Fruit fly (Drosophila melanogaster) whole organism, embryonic: Measurements from ENCODE around the gene Gr97a.

Experiments
- Abd-B ChIP-seq: fragments of 200-800 bp; sonication (Bioruptor generic); optimal IDR thresholded peaks from 2 replicates; lab custom pipeline; 2018; ENCODE audit warnings: missing biosample characterization, mild to moderate bottlenecking, missing genetic modification characterization, moderate library complexity
- Blimp-1 ChIP-seq: fragments of 200-800 bp; sonication (Bioruptor generic); optimal IDR thresholded peaks from 3 replicates; lab custom pipeline; 2018; ENCODE audit warnings: missing biosample characterization, missing genetic modification characterization, mild to moderate bottlenecking, moderate library complexity, missing genetic modification reagents
- BtbVII ChIP-seq: fragments of 200-800 bp; sonication (Bioruptor generic); optimal IDR thresholded peaks from 3 replicates; lab custom pipeline; 2017; ENCODE audit warnings: missing biosample characterization, mild to moderate bottlenecking, missing genetic modification characterization
- CG1024 ChIP-seq: fragments of 200-800 bp; sonication (Bioruptor generic); IDR thresholded peaks from 2 replicates; pipeline ENCODE4 v1.3.6; 2022; ENCODE audit warnings: missing biosample characterization, missing genetic modification characterization
- CG10267 ChIP-seq: fragments of 200-800 bp; sonication (Bioruptor generic); optimal IDR thresholded peaks from 2 replicates; lab custom pipeline; 2018; ENCODE audit warnings: missing biosample characterization, mild to moderate bottlenecking, missing genetic modification characterization, moderate library complexity
- CG14965 ChIP-seq: fragments of 200-800 bp; sonication (Bioruptor generic); optimal IDR thresholded peaks from 2 replicates; lab custom pipeline; 2016; ENCODE audit warnings: missing biosample characterization, missing genetic modification characterization, borderline replicate concordance
- CG15073 ChIP-seq: fragments of 200-800 bp; sonication (Bioruptor generic); optimal IDR thresholded peaks from 2 replicates; lab custom pipeline; 2016; ENCODE audit warnings: missing biosample characterization, missing genetic modification characterization
- CG18619 ChIP-seq: fragments of 200-800 bp; sonication (Bioruptor generic); optimal IDR thresholded peaks from 3 replicates; lab custom pipeline; 2017; ENCODE audit warnings: missing biosample characterization, mild to moderate bottlenecking, missing genetic modification characterization
- CG2116 ChIP-seq: fragments of 200-800 bp; sonication (Bioruptor generic); optimal IDR thresholded peaks from 3 replicates; lab custom pipeline; 2018; ENCODE audit warnings: missing biosample characterization, mild to moderate bottlenecking, missing genetic modification characterization
- CG3163 ChIP-seq: fragments of 200-800 bp; sonication (Bioruptor generic); optimal IDR thresholded peaks from 3 replicates; lab custom pipeline; 2016; ENCODE audit warnings: missing biosample characterization, missing genetic modification characterization
- CG4820 ChIP-seq: fragments of 200-800 bp; sonication (Bioruptor generic); optimal IDR thresholded peaks from 3 replicates; lab custom pipeline; 2016; ENCODE audit warnings: missing biosample characterization, missing genetic modification characterization
- CG7357 ChIP-seq: fragments of 200-800 bp; sonication (Bioruptor generic); IDR thresholded peaks from 3 replicates; pipeline ENCODE4 v1.3.6; 2022; ENCODE audit warnings: missing biosample characterization, missing genetic modification characterization
- CG7987 ChIP-seq: fragments of 200-800 bp; sonication (Bioruptor generic); optimal IDR thresholded peaks from 2 replicates; lab custom pipeline; 2018; ENCODE audit warnings: missing biosample characterization, mild to moderate bottlenecking, missing genetic modification characterization, moderate library complexity
- CG8290 ChIP-seq, 3 experiments: fragments of 200-800 bp; sonication (Bioruptor generic); optimal IDR thresholded peaks; 2 replicates each; lab custom pipeline; 2016 to 2019; ENCODE audit warnings: missing biosample characterization in 3 of 3, missing genetic modification characterization in 3 of 3, mild to moderate bottlenecking in 2 of 3, moderate library complexity in 1 of 3
- CG8359 ChIP-seq: fragments of 200-800 bp; sonication (Bioruptor generic); optimal IDR thresholded peaks from 2 replicates; lab custom pipeline; 2017; ENCODE audit warnings: missing biosample characterization, mild to moderate bottlenecking, missing genetic modification characterization, borderline replicate concordance
- CG8478 ChIP-seq: fragments of >200 bp; optimal IDR thresholded peaks from 2 replicates; lab custom pipeline; 2018
- CHES-1-like ChIP-seq: fragments of 200-800 bp; sonication (Bioruptor generic); optimal IDR thresholded peaks from 2 replicates; lab custom pipeline; 2016; ENCODE audit warnings: missing biosample characterization, missing genetic modification characterization
- Dip2 ChIP-seq: fragments of 200-800 bp; sonication (Bioruptor generic); IDR thresholded peaks from 2 replicates; pipeline ENCODE4 v1.3.6; 2022; ENCODE audit warnings: missing biosample characterization, missing genetic modification characterization
- Gsc ChIP-seq: fragments of 200-800 bp; sonication (Bioruptor generic); IDR thresholded peaks from 2 replicates; pipeline ENCODE4 v1.3.6; 2022; ENCODE audit warnings: missing biosample characterization, missing genetic modification characterization
- H2.0 ChIP-seq: fragments of 200-800 bp; sonication (Bioruptor generic); IDR thresholded peaks from 2 replicates; pipeline ENCODE4 v1.3.6; 2022; ENCODE audit warnings: missing biosample characterization, missing genetic modification characterization
- HHEX ChIP-seq: fragments of 200-800 bp; sonication (Bioruptor generic); optimal IDR thresholded peaks from 3 replicates; lab custom pipeline; 2017; ENCODE audit warnings: missing biosample characterization, mild to moderate bottlenecking, missing genetic modification characterization, missing genetic modification reagents
- HmgD ChIP-seq: fragments of 200-800 bp; sonication (Bioruptor generic); optimal IDR thresholded peaks from 3 replicates; lab custom pipeline; 2016; ENCODE audit warnings: missing biosample characterization, missing genetic modification characterization
- Hr39 ChIP-seq: fragments of >200 bp; optimal IDR thresholded peaks from 2 replicates; lab custom pipeline; 2017
- Mad ChIP-seq: fragments of 200-800 bp; sonication (Bioruptor generic); optimal IDR thresholded peaks from 2 replicates; lab custom pipeline; 2016; ENCODE audit warnings: missing biosample characterization, missing genetic modification characterization
- NK7.1 ChIP-seq: fragments of 200-800 bp; sonication (Bioruptor generic); optimal IDR thresholded peaks from 3 replicates; lab custom pipeline; 2016; ENCODE audit warnings: missing biosample characterization, missing genetic modification characterization
- Pdp1 ChIP-seq, 2 experiments: fragments of 200-800 bp; sonication (Bioruptor generic); optimal IDR thresholded peaks; 3 replicates each; lab custom pipeline; 2016; ENCODE audit warnings: missing biosample characterization in 2 of 2, missing genetic modification characterization in 2 of 2, mild to moderate bottlenecking in 1 of 2, moderate library complexity in 1 of 2
- Poxn ChIP-seq: fragments of 200-800 bp; sonication (Bioruptor generic); IDR thresholded peaks from 2 replicates; pipeline ENCODE4 v1.3.6; 2022; ENCODE audit warnings: missing biosample characterization, missing genetic modification characterization
- Ravus ChIP-seq: fragments of 200-800 bp; sonication (Bioruptor generic); IDR thresholded peaks from 2 replicates; pipeline ENCODE4 v1.3.6; 2022; ENCODE audit warnings: missing biosample characterization, missing genetic modification characterization
- Rfx ChIP-seq: fragments of 200-800 bp; sonication (Bioruptor generic); IDR thresholded peaks from 2 replicates; pipeline ENCODE4 v1.3.6; 2022; ENCODE audit warnings: missing biosample characterization, missing genetic modification characterization
- Rx ChIP-seq: fragments of 200-800 bp; sonication (Bioruptor generic); IDR thresholded peaks from 2 replicates; pipeline ENCODE4 v1.3.6; 2022; ENCODE audit warnings: missing biosample characterization, missing genetic modification characterization
- TFAM ChIP-seq: fragments of 200-800 bp; sonication (Bioruptor generic); optimal IDR thresholded peaks from 2 replicates; lab custom pipeline; 2017; ENCODE audit warnings: missing biosample characterization, missing genetic modification characterization, inconsistent platforms
- YL-1 ChIP-seq: fragments of 200-800 bp; sonication (Bioruptor generic); optimal IDR thresholded peaks from 3 replicates; lab custom pipeline; 2017; ENCODE audit warnings: missing biosample characterization, mild to moderate bottlenecking, missing genetic modification characterization
- bigmax ChIP-seq: fragments of 200-800 bp; sonication (Bioruptor generic); optimal IDR thresholded peaks from 2 replicates; lab custom pipeline; 2018; ENCODE audit warnings: missing biosample characterization, mild to moderate bottlenecking, missing genetic modification characterization
- crp ChIP-seq, 2 experiments: fragments of 200-800 bp; sonication (Bioruptor generic); optimal IDR thresholded peaks; 2 replicates in 1 of 2; 3 replicates in 1 of 2; lab custom pipeline; 2017; ENCODE audit warnings: missing biosample characterization in 2 of 2, missing genetic modification characterization in 2 of 2, mild to moderate bottlenecking in 1 of 2, moderate library complexity in 1 of 2
- dm ChIP-seq: fragments of 200-800 bp; sonication (Bioruptor generic); optimal IDR thresholded peaks from 3 replicates; lab custom pipeline; 2016; ENCODE audit warnings: missing biosample characterization, missing genetic modification characterization
- eve ChIP-seq, 2 experiments: fragments of >200 bp; optimal IDR thresholded peaks; 2 replicates each; lab custom pipeline; 2017; ENCODE audit warnings: missing biosample characterization in 2 of 2, missing genetic modification characterization in 2 of 2
- fru ChIP-seq: fragments of >200 bp; optimal IDR thresholded peaks from 2 replicates; lab custom pipeline; 2017
- ftz-f1 ChIP-seq: fragments of 200-800 bp; sonication (Bioruptor generic); optimal IDR thresholded peaks from 2 replicates; lab custom pipeline; 2016; ENCODE audit warnings: missing biosample characterization, missing genetic modification characterization
- gcm2 ChIP-seq: fragments of 200-800 bp; sonication (Bioruptor generic); optimal IDR thresholded peaks from 2 replicates; lab custom pipeline; 2016; ENCODE audit warnings: missing biosample characterization, missing genetic modification characterization
- grau ChIP-seq: fragments of 200-800 bp; optimal IDR thresholded peaks from 3 replicates; lab custom pipeline; 2019; ENCODE audit warnings: missing biosample characterization, mild to moderate bottlenecking, missing genetic modification characterization, moderate library complexity
- gt ChIP-seq: fragments of 200-800 bp; sonication (Bioruptor generic); IDR thresholded peaks from 2 replicates; pipeline ENCODE4 v1.3.6; 2022; ENCODE audit warnings: missing biosample characterization, missing genetic modification characterization
- h ChIP-seq: fragments of >200 bp; optimal IDR thresholded peaks from 2 replicates; lab custom pipeline; 2017
- her ChIP-seq: fragments of 200-800 bp; sonication (Bioruptor generic); optimal IDR thresholded peaks from 2 replicates; lab custom pipeline; 2016; ENCODE audit warnings: missing biosample characterization, missing genetic modification characterization
- klu ChIP-seq: fragments of 200-800 bp; sonication (Bioruptor generic); IDR thresholded peaks from 2 replicates; pipeline ENCODE4 v1.3.6; 2022; ENCODE audit warnings: missing biosample characterization, missing genetic modification characterization
- nom ChIP-seq: fragments of 200-800 bp; sonication (Bioruptor generic); optimal IDR thresholded peaks from 2 replicates; lab custom pipeline; 2017; ENCODE audit warnings: missing biosample characterization, missing genetic modification characterization, mild to moderate bottlenecking, moderate library complexity, missing genetic modification reagents
- pfk ChIP-seq: fragments of 200-800 bp; sonication (Bioruptor generic); optimal IDR thresholded peaks from 2 replicates; lab custom pipeline; 2018; ENCODE audit warnings: missing biosample characterization, mild to moderate bottlenecking, missing genetic modification characterization, moderate library complexity
- pnt ChIP-seq: fragments of 200-800 bp; sonication (Bioruptor generic); optimal IDR thresholded peaks from 3 replicates; lab custom pipeline; 2016; ENCODE audit warnings: missing biosample characterization, missing genetic modification characterization
- pros ChIP-seq: fragments of 200-800 bp; sonication (Bioruptor generic); optimal IDR thresholded peaks from 3 replicates; lab custom pipeline; 2019; ENCODE audit warnings: missing biosample characterization, mild to moderate bottlenecking, missing genetic modification characterization, moderate library complexity
- so ChIP-seq: fragments of 200-800 bp; sonication (Bioruptor generic); IDR thresholded peaks from 3 replicates; pipeline ENCODE4 v1.3.6; 2022; ENCODE audit warnings: missing biosample characterization, missing genetic modification characterization
- sug ChIP-seq: fragments of 200-800 bp; optimal IDR thresholded peaks from 2 replicates; lab custom pipeline; 2019; ENCODE audit warnings: missing biosample characterization, mild to moderate bottlenecking, missing genetic modification characterization, moderate library complexity
- unpg ChIP-seq: fragments of 200-800 bp; sonication (Bioruptor generic); optimal IDR thresholded peaks from 3 replicates; lab custom pipeline; 2018; ENCODE audit warnings: missing biosample characterization, mild to moderate bottlenecking, missing genetic modification characterization, moderate library complexity
- wor ChIP-seq: fragments of 200-800 bp; sonication (Bioruptor generic); IDR thresholded peaks from 2 replicates; pipeline ENCODE4 v1.3.6; 2022; ENCODE audit warnings: missing biosample characterization, missing genetic modification characterization
- zfh2 ChIP-seq: fragments of 200-800 bp; sonication (Bioruptor generic); optimal IDR thresholded peaks from 2 replicates; lab custom pipeline; 2016; ENCODE audit warnings: missing biosample characterization, missing genetic modification characterization

Gene Gr97a

dm6 chr3R:26934523-26934922, 31.8 kb downstream of the Gr97a start (continued):
- no peak for TF ChIP-seq CG18619 (GFP tag; lab: Kevin White, UChicago)
- no peak for TF ChIP-seq CG7357 (GFP tag; lab: Robert Waterston, UW)
- TF ChIP-seq zfh2 (GFP tag; lab: Kevin White, UChicago) = no peak
- no peak for TF ChIP-seq HmgD
- TF ChIP-seq pfk (GFP tag; lab: Kevin White, UChicago) = no peak
- TF ChIP-seq CG8290 (GFP tag; optimal IDR thresholded peaks at IDR 0.05; lab: Kevin White, UChicago) = no peak
- peak in 1 of 2 experiments; percentile 57 for TF ChIP-seq CG8290 (tag; optimal IDR thresholded peaks at IDR 0.05; lab: Kevin White, UChicago)
- TF ChIP-seq crp (GFP tag; optimal IDR thresholded peaks at IDR 0.05; lab: Kevin White, UChicago) = no peak
- no peak for TF ChIP-seq YL-1 (GFP tag; lab: Kevin White, UChicago)
- TF ChIP-seq Rx = no peak
- no peak for TF ChIP-seq CG10267 (tag; lab: Kevin White, UChicago)
- no peak for TF ChIP-seq CG8478
- TF ChIP-seq h (lab: Kevin White, UChicago) = no peak
- TF ChIP-seq Ravus = no peak
- TF ChIP-seq Hr39 (lab: Kevin White, UChicago) = no peak
- TF ChIP-seq Poxn (GFP tag; lab: Robert Waterston, UW) = no peak
- TF ChIP-seq pnt (GFP tag; lab: Kevin White, UChicago) = no peak
- peak; percentile 25 for TF ChIP-seq CG7987 (GFP tag; lab: Kevin White, UChicago)
- TF ChIP-seq Pdp1 (GFP tag; optimal IDR thresholded peaks at IDR 0.05; lab: Kevin White, UChicago) = peak in 1 of 2 experiments; percentile 19
- TF ChIP-seq CG8359 (GFP tag; lab: Kevin White, UChicago) = no peak
- no peak for TF ChIP-seq dm (GFP tag; lab: Kevin White, UChicago)
- TF ChIP-seq CG1024 = no peak
- no peak for TF ChIP-seq CHES-1-like (GFP tag; lab: Kevin White, UChicago)
- peak; percentile 18 for TF ChIP-seq HHEX
- TF ChIP-seq grau (tag; lab: Kevin White, UChicago) = no peak
- TF ChIP-seq klu = no peak
- no peak for TF ChIP-seq CG2116 (GFP tag; lab: Kevin White, UChicago)
- no peak for TF ChIP-seq H2.0
- TF ChIP-seq gt (GFP tag; lab: Robert Waterston, UW) = no peak
- no peak for TF ChIP-seq fru (lab: Kevin White, UChicago)
- TF ChIP-seq her (GFP tag; lab: Kevin White, UChicago) = no peak
- TF ChIP-seq Mad (GFP tag; lab: Kevin White, UChicago) = no peak
- TF ChIP-seq Rfx (GFP tag; lab: Robert Waterston, UW) = peak; percentile 24; the same call in 1 of the 2 replicates
- TF ChIP-seq CG3163 (GFP tag; lab: Kevin White, UChicago) = no peak
- peak; percentile 61 for TF ChIP-seq Blimp-1 (GFP tag; lab: Kevin White, UChicago)
- TF ChIP-seq CG14965 (GFP tag; lab: Kevin White, UChicago) = no peak
- TF ChIP-seq ftz-f1 (GFP tag; lab: Kevin White, UChicago) = no peak
- TF ChIP-seq nom (GFP tag; lab: Kevin White, UChicago) = no peak
- no peak for TF ChIP-seq gcm2 (GFP tag; lab: Kevin White, UChicago)
- no peak for TF ChIP-seq Gsc (GFP tag; lab: Robert Waterston, UW)
- no peak for TF ChIP-seq bigmax (GFP tag; lab: Kevin White, UChicago)
- no peak for TF ChIP-seq unpg (GFP tag; lab: Kevin White, UChicago)
- no peak for TF ChIP-seq eve (GFP tag; optimal IDR thresholded peaks at IDR 0.05; lab: Kevin White, UChicago)
- no peak for TF ChIP-seq wor (GFP tag; lab: Robert Waterston, UW)
- TF ChIP-seq BtbVII (GFP tag; lab: Kevin White, UChicago) = peak; percentile 35
- TF ChIP-seq pros (GFP tag; lab: Kevin White, UChicago) = no peak
- no peak for TF ChIP-seq so (GFP tag; lab: Robert Waterston, UW)
- TF ChIP-seq Dip2 = no peak
- TF ChIP-seq TFAM (GFP tag; lab: Kevin White, UChicago) = no peak
- TF ChIP-seq NK7.1 = no peak
- peak; percentile 48 for TF ChIP-seq Abd-B (GFP tag; lab: Kevin White, UChicago)
- TF ChIP-seq sug (tag; lab: Kevin White, UChicago) = peak; percentile 64
- no peak for TF ChIP-seq CG4820
- TF ChIP-seq CG15073 (GFP tag; lab: Kevin White, UChicago) = no peak
